Fruit fly (Drosophila melanogaster) whole organism, adult: ENCODE measurements around the gene Sdic4.
"Not testable (repeated sequence)": the region's sequence is repeated elsewhere in the genome, so short reads cannot be mapped to it uniquely, and the experiment has no call there.

ENCODE experiments used
- CG7101 ChIP-seq: fragments of 200-800 bp; sonication (Bioruptor generic); optimal IDR thresholded peaks from 2 replicates; lab custom pipeline; 2018; ENCODE audit warnings: missing biosample characterization, mild to moderate bottlenecking, missing genetic modification characterization, moderate library complexity
- Crg-1 ChIP-seq: fragments of 200-800 bp; sonication (Bioruptor generic); optimal IDR thresholded peaks from 2 replicates; lab custom pipeline; 2016; ENCODE audit warnings: missing biosample characterization, missing genetic modification characterization
- cic ChIP-seq: fragments of 200-800 bp; sonication (Bioruptor generic); optimal IDR thresholded peaks from 2 replicates; lab custom pipeline; 2017; ENCODE audit warnings: missing biosample characterization, mild to moderate bottlenecking, missing genetic modification characterization, moderate library complexity

- TF ChIP-seq Crg-1 (GFP tag; lab: Kevin White, UChicago); CG7101; cic (GFP tag; lab: Kevin White, UChicago): not testable (repeated sequence)
Measured at dm6 chrX:20186387-20186786, 38.4 kb downstream of the Sdic4 start, which contains the start of gene Sdic2.
